Fruit fly (Drosophila melanogaster) whole organism: ENCODE results near the gene vig.

Experiments
- CG8478 ChIP-seq: fragments of >200 bp; optimal IDR thresholded peaks from 2 replicates; lab custom pipeline; 2018; ENCODE audit warnings: inconsistent platforms
- pan ChIP-seq: fragments of >200 bp; optimal IDR thresholded peaks from 2 replicates; lab custom pipeline; 2017
- psq ChIP-seq: fragments of >200 bp; optimal IDR thresholded peaks from 2 replicates; lab custom pipeline; 2017

DNA sequence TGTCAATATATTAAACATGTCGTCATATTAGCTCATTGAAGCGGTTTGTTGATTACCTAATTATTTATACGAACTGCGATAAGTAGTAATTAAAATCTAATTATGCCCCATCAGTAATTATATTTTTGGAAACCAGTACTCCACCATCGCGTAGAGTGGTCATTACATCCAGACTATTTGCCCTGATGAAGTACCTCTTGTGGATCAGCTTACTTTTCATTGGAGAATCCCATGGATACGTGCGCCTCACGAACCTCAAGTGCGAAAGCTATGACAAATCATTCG is 12.1 kb downstream of the vig start, which contains the start of gene CG33679:
- TF ChIP-seq pan (lab: Kevin White, UChicago), result no peak
- TF ChIP-seq psq, result no peak
- no peak for TF ChIP-seq CG8478
